Fruit fly (Drosophila melanogaster): ENCODE measurements around the gene Rev1.

Gene Rev1

dm6 chr3L:626498-627369 is 27.4 kb upstream of the Rev1 start (continued):
- TF ChIP-seq bigmax (GFP tag; optimal IDR thresholded peaks at IDR 0.05) (no peak), cwo (GFP tag; optimal IDR thresholded peaks at IDR 0.05) (peak; percentile 53), jing (GFP tag; optimal IDR thresholded peaks at IDR 0.05) (no peak), Deaf1 (tag; optimal IDR thresholded peaks at IDR 0.05) (peak; percentile 81), HmgZ (tag; optimal IDR thresholded peaks at IDR 0.05) (peak; percentile 6), CG30431 (GFP tag; optimal IDR thresholded peaks at IDR 0.05) (peak; percentile 20), CG10366 (GFP tag; IDR thresholded peaks at IDR 0.05) (peak; percentile 49), gcm (GFP tag; optimal IDR thresholded peaks at IDR 0.05) (peak; percentile 22), unpg (GFP tag; optimal IDR thresholded peaks at IDR 0.05) (peak; percentile 38), shn (GFP tag; optimal IDR thresholded peaks at IDR 0.05) (peak; percentile 4), nom (GFP tag; optimal IDR thresholded peaks at IDR 0.05) (peak; percentile 95), HLH54F (GFP tag; optimal IDR thresholded peaks at IDR 0.05) (no peak), CG12219 (GFP tag; optimal IDR thresholded peaks at IDR 0.05) (no peak), Bteb2 (GFP tag; optimal IDR thresholded peaks at IDR 0.05) (no peak), CG11085 (GFP tag; IDR thresholded peaks at IDR 0.05) (peak; percentile 42; the same call in 1 of the 2 replicates), CG3065 (GFP tag; optimal IDR thresholded peaks at IDR 0.05) (no peak), CG4707 (GFP tag; optimal IDR thresholded peaks at IDR 0.05) (no peak), tup (GFP tag; optimal IDR thresholded peaks at IDR 0.05) (peak; percentile 12), Hr3 (GFP tag; optimal IDR thresholded peaks at IDR 0.05) (peak; percentile 30), amos (GFP tag; IDR thresholded peaks at IDR 0.05; ENCODE audit: partially characterized antibody) (no peak), CG1024 (GFP tag; IDR thresholded peaks at IDR 0.05) (no peak), CG14860 (GFP tag; IDR thresholded peaks at IDR 0.05; ENCODE audit: partially characterized antibody) (no peak), ase (GFP tag; IDR thresholded peaks at IDR 0.05) (0 out of 3 replicates have a peak, but pooled peaks have one; percentile 61), Ada2b (GFP tag; IDR thresholded peaks at IDR 0.05) (peak; percentile 54; the same call in 1 of the 2 replicates), sisA (GFP tag; IDR thresholded peaks at IDR 0.05) (peak; percentile 61), pan (optimal IDR thresholded peaks at IDR 0.05) (no peak), pan (GFP tag; optimal IDR thresholded peaks at IDR 0.05 in 1 of 2, IDR thresholded peaks at IDR 0.05 in 1 of 2) (peak in 1 of 2 experiments; percentile 65), CG15073 (GFP tag; optimal IDR thresholded peaks at IDR 0.05) (no peak), Mrtf (GFP tag; IDR thresholded peaks at IDR 0.05) (peak; percentile 73), Lpt (GFP tag; optimal IDR thresholded peaks at IDR 0.05) (no peak), pnt (GFP tag; optimal IDR thresholded peaks at IDR 0.05) (no peak), CG9797 (GFP tag; optimal IDR thresholded peaks at IDR 0.05) (no peak), oc (tag; optimal IDR thresholded peaks at IDR 0.05) (peak; percentile 19), esg (GFP tag; conservative IDR thresholded peaks at IDR 0.05) (peak; percentile 56), maf-S (GFP tag; optimal IDR thresholded peaks at IDR 0.05) (peak; percentile 13), CG16863 (GFP tag; optimal IDR thresholded peaks at IDR 0.05) (peak; percentile 19), Hmx (GFP tag; optimal IDR thresholded peaks at IDR 0.05) (no peak), CG34376 (GFP tag; optimal IDR thresholded peaks at IDR 0.05) (peak; percentile 65), wdn (GFP tag; IDR thresholded peaks at IDR 0.05) (peak; percentile 38; the same call in 1 of the 2 replicates), exex (tag; optimal IDR thresholded peaks at IDR 0.05) (peak; percentile 69), gem (tag; optimal IDR thresholded peaks at IDR 0.05) (peak; percentile 68), Oli (tag; optimal IDR thresholded peaks at IDR 0.05) (peak; percentile 49), chif (GFP tag; optimal IDR thresholded peaks at IDR 0.05) (peak in 1 of 2 experiments; percentile 13), Gug (GFP tag; IDR thresholded peaks at IDR 0.05) (peak; percentile 71; the same call in 2 of the 4 replicates), CG6272 (GFP tag; IDR thresholded peaks at IDR 0.05) (no peak; the same call in 1 of the 2 replicates), ken (GFP tag; IDR thresholded peaks at IDR 0.05) (peak; percentile 53; the same call in 1 of the 3 replicates), Ets65A (GFP tag) (peak; percentile 73), cas (GFP tag; IDR thresholded peaks at IDR 0.05) (no peak), aop (GFP tag; IDR thresholded peaks at IDR 0.05) (0 out of 2 replicates have a peak, but pooled peaks have one; percentile 33)
